Fruit fly (Drosophila melanogaster) whole organism, pupa: ENCODE measurements around the gene Bet1.
A peak's percentile ranks its signal among the peaks of the same experiment; 100 is the strongest.

ENCODE experiments used
- CG10348 ChIP-seq: fragments of 200-800 bp; sonication (Bioruptor generic); IDR thresholded peaks from 2 replicates; pipeline ENCODE4 v1.3.6; 2022; ENCODE audit warnings: missing biosample characterization, missing genetic modification characterization
- CG15710 ChIP-seq: fragments of 200-800 bp; sonication (Bioruptor generic); optimal IDR thresholded peaks from 2 replicates; lab custom pipeline; 2018; ENCODE audit warnings: missing biosample characterization, mild to moderate bottlenecking, missing genetic modification characterization, moderate library complexity
- EcR ChIP-seq: fragments of 200-800 bp; sonication (Bioruptor generic); optimal IDR thresholded peaks from 3 replicates; lab custom pipeline; 2019; ENCODE audit warnings: missing biosample characterization, missing genetic modification characterization, mild to moderate bottlenecking, moderate library complexity, missing genetic modification reagents

DNA sequence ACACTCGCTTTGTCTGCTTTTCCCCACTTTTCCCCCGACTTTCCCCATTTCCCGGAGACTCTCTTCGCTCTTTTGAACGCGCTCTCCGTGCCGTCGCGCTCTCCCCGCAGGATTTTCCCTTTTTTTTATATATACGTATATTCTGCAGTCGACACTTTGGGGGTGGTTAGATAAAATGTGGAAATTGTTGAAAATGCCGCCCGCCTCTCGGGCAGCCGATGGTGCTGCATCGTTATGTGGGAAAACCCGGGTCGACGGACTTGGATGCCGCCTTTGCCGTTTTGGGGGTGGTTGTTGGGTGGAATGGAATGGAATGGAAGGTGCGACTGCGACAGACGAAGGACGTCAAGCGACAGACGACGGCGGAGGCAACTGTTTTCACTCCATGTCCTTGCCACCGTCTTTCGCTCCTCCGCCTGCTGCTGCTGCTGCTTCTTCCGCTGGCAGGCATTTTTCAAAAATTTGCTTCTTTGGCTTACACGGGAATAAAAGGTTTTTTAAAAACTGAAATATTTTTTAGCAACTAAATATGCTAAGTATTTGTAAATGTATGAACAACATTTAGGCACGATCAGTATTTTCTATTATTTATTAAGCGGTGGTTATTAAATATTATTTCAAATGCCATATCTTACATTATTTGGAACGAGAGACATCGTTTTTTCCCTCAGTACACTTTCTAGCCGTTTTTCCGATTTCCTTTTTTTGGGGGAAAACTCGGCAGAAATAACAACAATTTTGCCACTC, 30.2 kb upstream of the Bet1 start:
- TF ChIP-seq EcR (GFP tag; lab: Kevin White, UChicago), result peak; percentile 59
- TF ChIP-seq CG10348, result no peak
- TF ChIP-seq CG15710 (tag; lab: Kevin White, UChicago), result no peak
